Fruit fly (Drosophila melanogaster): ENCODE measurements around the gene CG10375.

dm6 chr3R:23781466-23781935 lies 14.0 kb downstream of the CG10375 start, which contains the start of the genes Nup98-96 and mbc:
- TF ChIP-seq Abd-B (GFP tag; optimal IDR thresholded peaks at IDR 0.05) = peak; percentile 92
- TF ChIP-seq z (GFP tag; IDR thresholded peaks at IDR 0.05) = peak; percentile 66; the same call in 1 of the 3 replicates
- peak; percentile 98 for TF ChIP-seq Vsx1 (GFP tag; optimal IDR thresholded peaks at IDR 0.05)
- peak; percentile 88 for TF ChIP-seq CG17361 (GFP tag; IDR thresholded peaks at IDR 0.05)

All from whole organism, embryonic.